Fruit fly (Drosophila melanogaster): ENCODE data around the gene spri.

spri gene

DNA sequence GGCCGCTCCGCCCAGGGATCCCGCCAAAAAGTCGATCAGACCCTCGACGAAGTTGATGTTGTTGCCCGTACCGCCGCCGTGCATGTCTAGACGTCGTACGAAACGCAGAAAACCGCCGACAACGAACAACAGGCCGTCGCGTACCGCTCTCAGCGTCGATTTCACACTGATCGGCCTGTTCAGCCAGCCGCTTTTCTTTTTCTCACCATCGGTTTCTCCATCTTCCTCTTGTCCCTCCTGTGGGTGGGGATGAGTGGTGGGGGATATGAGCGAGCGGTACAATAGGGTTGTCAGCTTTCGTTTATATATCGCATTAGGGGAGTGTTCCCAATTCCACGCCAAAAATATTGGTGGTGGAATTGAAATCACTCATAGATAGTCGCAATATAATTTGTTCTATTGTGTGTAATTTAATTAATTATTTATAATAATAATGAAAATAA lies 16.3 kb upstream of the spri start (continued):
- TF ChIP-seq chinmo (GFP tag; IDR thresholded peaks at IDR 0.05; ENCODE audit: partially characterized antibody) = no peak
- TF ChIP-seq Dek (tag; optimal IDR thresholded peaks at IDR 0.05) = no peak
- no peak for TF ChIP-seq insv (GFP tag; optimal IDR thresholded peaks at IDR 0.05)
- peak; percentile 58 for TF ChIP-seq sisA (GFP tag; IDR thresholded peaks at IDR 0.05)
- TF ChIP-seq her (GFP tag; optimal IDR thresholded peaks at IDR 0.05) = no peak
- no peak for TF ChIP-seq CG6272 (GFP tag; IDR thresholded peaks at IDR 0.05)
- TF ChIP-seq Camta (GFP tag; optimal IDR thresholded peaks at IDR 0.05) = no peak
- peak; percentile 60 for TF ChIP-seq CG12391 (tag; optimal IDR thresholded peaks at IDR 0.05)
- no peak for TF ChIP-seq CG4707 (GFP tag; optimal IDR thresholded peaks at IDR 0.05)
- TF ChIP-seq CG32767 (GFP tag; IDR thresholded peaks at IDR 0.05) = no peak
- TF ChIP-seq sim (GFP tag; IDR thresholded peaks at IDR 0.05) = no peak
- TF ChIP-seq Gug (GFP tag; IDR thresholded peaks at IDR 0.05) = peak; percentile 82
- TF ChIP-seq hth (optimal IDR thresholded peaks at IDR 0.05) = no peak
- no peak for TF ChIP-seq PHDP (tag; optimal IDR thresholded peaks at IDR 0.05)
- TF ChIP-seq E2f2 (GFP tag; IDR thresholded peaks at IDR 0.05) = 0 out of 2 replicates have a peak, but pooled peaks have one; percentile 11
- no peak for TF ChIP-seq Hr78 (GFP tag; optimal IDR thresholded peaks at IDR 0.05)
- TF ChIP-seq gsb-n (tag; optimal IDR thresholded peaks at IDR 0.05) = no peak
- no peak for TF ChIP-seq CG11695 (GFP tag; IDR thresholded peaks at IDR 0.05)
- TF ChIP-seq Ravus (GFP tag; IDR thresholded peaks at IDR 0.05) = peak; percentile 31
- TF ChIP-seq CG12942 (GFP tag; optimal IDR thresholded peaks at IDR 0.05) = no peak
- TF ChIP-seq ci (GFP tag; IDR thresholded peaks at IDR 0.05) = peak; percentile 72; the same call in 2 of the 3 replicates
- no peak for TF ChIP-seq CG16813 (GFP tag; IDR thresholded peaks at IDR 0.05; ENCODE audit: partially characterized antibody)
- TF ChIP-seq jumu (GFP tag; optimal IDR thresholded peaks at IDR 0.05) = peak; percentile 9
- peak; percentile 38 for TF ChIP-seq CG34376 (GFP tag; optimal IDR thresholded peaks at IDR 0.05)
- no peak for TF ChIP-seq CG14860 (GFP tag; IDR thresholded peaks at IDR 0.05; ENCODE audit: partially characterized antibody)
- TF ChIP-seq maf-S (GFP tag; optimal IDR thresholded peaks at IDR 0.05) = peak; percentile 13
- no peak for TF ChIP-seq tup (GFP tag; optimal IDR thresholded peaks at IDR 0.05)
- TF ChIP-seq cas (GFP tag; IDR thresholded peaks at IDR 0.05) = no peak
- no peak for TF ChIP-seq toy (GFP tag; IDR thresholded peaks at IDR 0.05)
- no peak for TF ChIP-seq HLH4C (GFP tag; IDR thresholded peaks at IDR 0.05; ENCODE audit: partially characterized antibody)
- TF ChIP-seq vfl (GFP tag; optimal IDR thresholded peaks at IDR 0.05) = peak; percentile 4
- no peak for TF ChIP-seq psq (GFP tag; optimal IDR thresholded peaks at IDR 0.05)
- TF ChIP-seq H2.0 (GFP tag; IDR thresholded peaks at IDR 0.05) = no peak
- no peak for TF ChIP-seq Hsf (GFP tag; optimal IDR thresholded peaks at IDR 0.05)
- TF ChIP-seq B-H1 (GFP tag; IDR thresholded peaks at IDR 0.05) = peak; percentile 29; the same call in 1 of the 3 replicates
- peak; percentile 24; the same call in 1 of the 2 replicates for TF ChIP-seq klu (GFP tag; IDR thresholded peaks at IDR 0.05)
- no peak for TF ChIP-seq jing (GFP tag; optimal IDR thresholded peaks at IDR 0.05)
- TF ChIP-seq bbx (GFP tag; IDR thresholded peaks at IDR 0.05; ENCODE audit: partially characterized antibody) = peak; percentile 46
- TF ChIP-seq CG11456 (GFP tag; IDR thresholded peaks at IDR 0.05) = peak; percentile 75
- TF ChIP-seq Dfd (GFP tag; optimal IDR thresholded peaks at IDR 0.05) = no peak
- TF ChIP-seq Fer1 (GFP tag; optimal IDR thresholded peaks at IDR 0.05) = no peak
- TF ChIP-seq tin (GFP tag; optimal IDR thresholded peaks at IDR 0.05) = peak; percentile 48
- peak; percentile 15 for TF ChIP-seq CG10267 (tag; optimal IDR thresholded peaks at IDR 0.05)
- no peak for TF ChIP-seq hbn (GFP tag; IDR thresholded peaks at IDR 0.05; ENCODE audit: partially characterized antibody)
- peak; percentile 12 for TF ChIP-seq CG15514 (GFP tag; optimal IDR thresholded peaks at IDR 0.05)
- TF ChIP-seq Sox102F (GFP tag; optimal IDR thresholded peaks at IDR 0.05) = peak; percentile 42
- TF ChIP-seq CG9727 (GFP tag; optimal IDR thresholded peaks at IDR 0.05) = peak; percentile 47
- peak; percentile 44 for TF ChIP-seq fd96Cb (tag; optimal IDR thresholded peaks at IDR 0.05)
- peak; percentile 86 for TF ChIP-seq row (GFP tag; IDR thresholded peaks at IDR 0.05)
- no peak for TF ChIP-seq CG10565 (GFP tag; optimal IDR thresholded peaks at IDR 0.05)
- TF ChIP-seq lilli (GFP tag; optimal IDR thresholded peaks at IDR 0.05) = peak; percentile 31

Measured in whole organism, embryonic.